Worm (Caenorhabditis elegans): ENCODE data around the gene F57E7.2.

- TF ChIP-seq flt-1 (GFP tag; IDR thresholded peaks at IDR 0.05), result no peak
- no peak for TF ChIP-seq ref-1 (GFP tag; conservative IDR thresholded peaks at IDR 0.05)
- no peak for TF ChIP-seq med-1 (GFP tag; optimal IDR thresholded peaks at IDR 0.05; ENCODE audit: insufficient read depth)
- no peak for TF ChIP-seq tab-1 (GFP tag; IDR thresholded peaks at IDR 0.05)
- no peak for TF ChIP-seq klf-2 (GFP tag; conservative IDR thresholded peaks at IDR 0.05)
Observed at ce11 chrV:16522242-16522641, 39.3 kb upstream of the F57E7.2 start, which contains the start of gene srw-34.
